Fruit fly (Drosophila melanogaster) whole organism, pupa: ENCODE data around the gene CG9427.

Source experiments
- CG15710 ChIP-seq: fragments of 200-800 bp; sonication (Bioruptor generic); optimal IDR thresholded peaks from 2 replicates; lab custom pipeline; 2018; ENCODE audit warnings: missing biosample characterization, mild to moderate bottlenecking, missing genetic modification characterization, moderate library complexity
- CG17806 ChIP-seq: fragments of 200-800 bp; sonication (Bioruptor generic); optimal IDR thresholded peaks from 2 replicates; lab custom pipeline; 2018; ENCODE audit warnings: missing biosample characterization, mild to moderate bottlenecking, missing genetic modification characterization, moderate library complexity
- CG8159 ChIP-seq: fragments of 200-800 bp; sonication (Bioruptor generic); optimal IDR thresholded peaks from 3 replicates; lab custom pipeline; 2018; ENCODE audit warnings: missing biosample characterization, mild to moderate bottlenecking, missing genetic modification characterization, moderate library complexity
- CG8301 ChIP-seq: fragments of 200-800 bp; sonication (Bioruptor generic); optimal IDR thresholded peaks from 2 replicates; lab custom pipeline; 2018; ENCODE audit warnings: missing biosample characterization, mild to moderate bottlenecking, missing genetic modification characterization
- Snoo ChIP-seq: fragments of 200-800 bp; sonication (Bioruptor generic); optimal IDR thresholded peaks from 3 replicates; lab custom pipeline; 2017; ENCODE audit warnings: missing biosample characterization, mild to moderate bottlenecking, missing genetic modification characterization, inconsistent platforms
- gl ChIP-seq: fragments of 200-800 bp; sonication (Bioruptor generic); optimal IDR thresholded peaks from 2 replicates; lab custom pipeline; 2018; ENCODE audit warnings: missing biosample characterization, mild to moderate bottlenecking, missing genetic modification characterization

DNA sequence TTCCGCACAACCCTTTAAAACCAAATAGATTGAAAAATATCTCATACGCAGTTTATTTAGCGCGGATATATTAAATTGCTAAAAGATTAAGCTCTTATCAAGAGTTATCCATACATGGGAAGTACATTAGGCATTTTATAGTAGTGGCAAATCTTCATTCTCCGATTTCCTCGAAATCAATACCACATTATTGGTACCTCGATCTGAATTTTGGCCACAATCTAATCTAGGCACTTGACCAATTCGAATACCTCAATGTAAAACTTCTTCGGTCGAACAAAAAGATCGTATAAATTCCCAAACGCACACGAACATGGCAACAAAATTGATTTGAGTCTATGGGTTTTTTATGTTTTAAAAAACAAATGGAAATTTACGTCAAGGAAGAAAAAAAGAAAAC lies 17.2 kb upstream of the CG9427 start:
- no peak for TF ChIP-seq Snoo (tag; lab: Kevin White, UChicago)
- no peak for TF ChIP-seq gl (tag; lab: Kevin White, UChicago)
- no peak for TF ChIP-seq CG8301 (tag; lab: Kevin White, UChicago)
- no peak for TF ChIP-seq CG17806 (tag; lab: Kevin White, UChicago)
- no peak for TF ChIP-seq CG15710 (tag; lab: Kevin White, UChicago)
- no peak for TF ChIP-seq CG8159 (tag; lab: Kevin White, UChicago)
